Worm (Caenorhabditis elegans) whole organism, early embryonic: Measurements from ENCODE around the gene K12H4.7.

ENCODE experiments used
- ama-1 ChIP-seq: fragments of 150-350 bp; optimal IDR thresholded peaks from 2 replicates; lab custom pipeline; 2014
- hmg-4 ChIP-seq: fragments of 200-800 bp; sonication (Bioruptor generic); optimal IDR thresholded peaks from 2 replicates; lab custom pipeline; 2018; ENCODE audit warnings: mild to moderate bottlenecking, missing genetic modification characterization, missing compliant biosample characterization

ce11 chrIII:8027942-8028341 lies 22.9 kb downstream of the K12H4.7 start, which contains the start of gene mdt-30:
- no peak for TF ChIP-seq ama-1 (lab: Kevin White, UChicago)
- TF ChIP-seq hmg-4, result no peak
